Worm (Caenorhabditis elegans): ENCODE measurements around the gene T27F7.12.

- no peak for TF ChIP-seq skn-1 (tag; optimal IDR thresholded peaks at IDR 0.05)
- TF ChIP-seq ama-1 (optimal IDR thresholded peaks at IDR 0.05): no peak
- no peak for TF ChIP-seq unc-62 (GFP tag; optimal IDR thresholded peaks at IDR 0.05 in 1 of 2)
- no peak for TF ChIP-seq unc-62 (tag; optimal IDR thresholded peaks at IDR 0.05)
Measured at ce11 chrII:5039912-5040311, 50.0 kb downstream of the T27F7.12 start, which contains the start of gene golg-2.

Measured in whole organism, L4 larva.